Worm (Caenorhabditis elegans) whole organism, midembryonic: Measurements from ENCODE around the gene Y57G7A.1.

Source experiments
- cog-1 ChIP-seq: sonication (generic microtip); optimal IDR thresholded peaks from 2 replicates; lab custom pipeline; 2016; ENCODE audit warnings: missing genetic modification characterization, missing compliant biosample characterization
- flt-1 ChIP-seq: fragments of 200-800 bp; sonication (Bioruptor generic); IDR thresholded peaks from 2 replicates; pipeline ENCODE4 v1.3.6; 2022; ENCODE audit warnings: missing genetic modification characterization, missing compliant biosample characterization
- med-1 ChIP-seq: sonication (generic microtip); optimal IDR thresholded peaks from 2 replicates; lab custom pipeline; 2017; ENCODE audit warnings: missing genetic modification characterization, mild to moderate bottlenecking, missing compliant biosample characterization, antibody characterized with exemption, missing genetic modification reagents; ENCODE audit not compliant: insufficient read depth
- tab-1 ChIP-seq: fragments of 200-800 bp; sonication (Bioruptor generic); IDR thresholded peaks from 2 replicates; pipeline ENCODE4 v1.3.6; 2022; ENCODE audit warnings: missing genetic modification characterization, missing compliant biosample characterization

ce11 chrII:1329887-1330286 is 31.6 kb downstream of the Y57G7A.1 start:
- TF ChIP-seq flt-1 (GFP tag; lab: Robert Waterston, UW) = no peak
- no peak for TF ChIP-seq tab-1 (GFP tag; lab: Robert Waterston, UW)
- TF ChIP-seq med-1 (GFP tag; lab: Kevin White, UChicago) = no peak
- no peak for TF ChIP-seq cog-1 (tag; lab: Kevin White, UChicago)
